Fruit fly (Drosophila melanogaster) whole organism, embryonic: ENCODE data around the gene CG6420.

Source experiments
- BEAF-32 ChIP-seq: fragments of 200-800 bp; sonication (Bioruptor generic); optimal IDR thresholded peaks from 3 replicates; lab custom pipeline; 2017; ENCODE audit warnings: missing biosample characterization, missing genetic modification characterization, mild to moderate bottlenecking, moderate library complexity, missing genetic modification reagents
- Bgb ChIP-seq: fragments of 200-800 bp; sonication (Bioruptor generic); IDR thresholded peaks from 2 replicates; pipeline ENCODE4 v1.3.6; 2022; ENCODE audit warnings: missing biosample characterization, missing genetic modification characterization; ENCODE audit not compliant: partially characterized antibody
- CG10267 ChIP-seq: fragments of 200-800 bp; sonication (Bioruptor generic); optimal IDR thresholded peaks from 2 replicates; lab custom pipeline; 2018; ENCODE audit warnings: missing biosample characterization, mild to moderate bottlenecking, missing genetic modification characterization, moderate library complexity
- CG10979 ChIP-seq: fragments of 200-800 bp; sonication (Bioruptor generic); optimal IDR thresholded peaks from 2 replicates; lab custom pipeline; 2018; ENCODE audit warnings: missing biosample characterization, mild to moderate bottlenecking, missing genetic modification characterization, moderate library complexity
- CG11093 ChIP-seq: fragments of 200-800 bp; sonication (Bioruptor generic); IDR thresholded peaks from 3 replicates; pipeline ENCODE4 v1.3.6; 2022; ENCODE audit warnings: missing biosample characterization, missing genetic modification characterization
- CG11723 ChIP-seq: fragments of 200-800 bp; sonication (Bioruptor generic); optimal IDR thresholded peaks from 2 replicates; lab custom pipeline; 2017; ENCODE audit warnings: missing biosample characterization, mild to moderate bottlenecking, missing genetic modification characterization
- CG12391 ChIP-seq: fragments of 200-800 bp; sonication (Bioruptor generic); optimal IDR thresholded peaks from 3 replicates; lab custom pipeline; 2018; ENCODE audit warnings: missing biosample characterization, mild to moderate bottlenecking, missing genetic modification characterization, moderate library complexity
- CG13424 ChIP-seq: fragments of 200-800 bp; sonication (Bioruptor generic); optimal IDR thresholded peaks from 2 replicates; lab custom pipeline; 2019; ENCODE audit warnings: missing biosample characterization, mild to moderate bottlenecking, missing genetic modification characterization, moderate library complexity
- CG15073 ChIP-seq: fragments of 200-800 bp; sonication (Bioruptor generic); optimal IDR thresholded peaks from 2 replicates; lab custom pipeline; 2016; ENCODE audit warnings: missing biosample characterization, missing genetic modification characterization
- CG16779 ChIP-seq: fragments of 200-800 bp; sonication (Bioruptor generic); IDR thresholded peaks from 2 replicates; pipeline ENCODE4 v1.3.6; 2022; ENCODE audit warnings: missing biosample characterization, missing genetic modification characterization
- CG16863 ChIP-seq: fragments of 200-800 bp; sonication (Bioruptor generic); optimal IDR thresholded peaks from 3 replicates; lab custom pipeline; 2016; ENCODE audit warnings: missing biosample characterization, missing genetic modification characterization
- CG17829 ChIP-seq: fragments of 200-800 bp; optimal IDR thresholded peaks from 2 replicates; lab custom pipeline; 2019; ENCODE audit warnings: missing biosample characterization, mild to moderate bottlenecking, missing genetic modification characterization, moderate library complexity
- CG18476 ChIP-seq: fragments of 200-800 bp; sonication (Bioruptor generic); optimal IDR thresholded peaks from 2 replicates; lab custom pipeline; 2016; ENCODE audit warnings: missing biosample characterization, mild to moderate bottlenecking, missing genetic modification characterization
- CG2120 ChIP-seq: fragments of 200-800 bp; sonication (Bioruptor generic); optimal IDR thresholded peaks from 3 replicates; lab custom pipeline; 2016; ENCODE audit warnings: missing biosample characterization, missing genetic modification characterization
- CG31365 ChIP-seq: fragments of 200-800 bp; sonication (Bioruptor generic); optimal IDR thresholded peaks from 2 replicates; lab custom pipeline; 2018; ENCODE audit warnings: missing biosample characterization, mild to moderate bottlenecking, missing genetic modification characterization
- CG33557 ChIP-seq: fragments of 200-800 bp; sonication (Bioruptor generic); optimal IDR thresholded peaks from 2 replicates; lab custom pipeline; 2019; ENCODE audit warnings: missing biosample characterization, mild to moderate bottlenecking, missing genetic modification characterization, moderate library complexity
- CG3847 ChIP-seq: fragments of 200-800 bp; sonication (Bioruptor generic); IDR thresholded peaks from 2 replicates; pipeline ENCODE4 v1.3.6; 2022; ENCODE audit warnings: missing biosample characterization, missing genetic modification characterization
- CG4404 ChIP-seq: fragments of 200-800 bp; sonication (Bioruptor generic); IDR thresholded peaks from 2 replicates; pipeline ENCODE4 v1.3.6; 2022; ENCODE audit warnings: missing biosample characterization, missing genetic modification characterization
- CG4820 ChIP-seq: fragments of 200-800 bp; sonication (Bioruptor generic); optimal IDR thresholded peaks from 3 replicates; lab custom pipeline; 2016; ENCODE audit warnings: missing biosample characterization, missing genetic modification characterization
- CG6254 ChIP-seq: fragments of 200-800 bp; sonication (Bioruptor generic); optimal IDR thresholded peaks from 3 replicates; lab custom pipeline; 2017; ENCODE audit warnings: mild to moderate bottlenecking, missing biosample characterization, missing genetic modification reagents, missing genetic modification characterization
- CG7963 ChIP-seq: fragments of 200-800 bp; sonication (Bioruptor generic); IDR thresholded peaks from 3 replicates; pipeline ENCODE4 v1.3.6; 2022; ENCODE audit warnings: missing biosample characterization, missing genetic modification characterization; ENCODE audit not compliant: partially characterized antibody
- D19A ChIP-seq: fragments of 200-800 bp; optimal IDR thresholded peaks from 3 replicates; lab custom pipeline; 2019; ENCODE audit warnings: missing biosample characterization, mild to moderate bottlenecking, missing genetic modification characterization, moderate library complexity
- D19B ChIP-seq: fragments of 200-800 bp; sonication (Bioruptor generic); optimal IDR thresholded peaks from 2 replicates; lab custom pipeline; 2017; ENCODE audit warnings: missing biosample characterization, mild to moderate bottlenecking, missing genetic modification characterization
- Eip74EF ChIP-seq, 2 experiments: fragments of 200-800 bp in 1 of 2; fragments of >200 bp in 1 of 2; sonication (Bioruptor generic) in 1 of 2; optimal IDR thresholded peaks; 2 replicates each; lab custom pipeline; 2017 to 2019; ENCODE audit warnings: missing biosample characterization in 2 of 2, missing genetic modification characterization in 2 of 2, mild to moderate bottlenecking in 1 of 2, moderate library complexity in 1 of 2
- Gug ChIP-seq: fragments of 200-800 bp; sonication (Bioruptor generic); IDR thresholded peaks from 4 replicates; pipeline ENCODE4 v1.3.6; 2022; ENCODE audit warnings: missing biosample characterization, missing genetic modification characterization
- HLH4C ChIP-seq: fragments of 200-800 bp; sonication (Bioruptor generic); IDR thresholded peaks from 3 replicates; pipeline ENCODE4 v1.3.6; 2022; ENCODE audit warnings: missing biosample characterization, missing genetic modification characterization; ENCODE audit not compliant: partially characterized antibody
- Jarid2 ChIP-seq: fragments of 200-800 bp; sonication (Bioruptor generic); optimal IDR thresholded peaks from 3 replicates; lab custom pipeline; 2017; ENCODE audit warnings: mild to moderate bottlenecking, missing biosample characterization, missing genetic modification reagents, missing genetic modification characterization
- Kr ChIP-seq: fragments of 200-800 bp; sonication (Bioruptor generic); optimal IDR thresholded peaks from 2 replicates; lab custom pipeline; 2017; ENCODE audit warnings: missing biosample characterization, mild to moderate bottlenecking, missing genetic modification characterization
- Nf-YB ChIP-seq: fragments of 200-800 bp; sonication (Bioruptor generic); optimal IDR thresholded peaks from 3 replicates; lab custom pipeline; 2019; ENCODE audit warnings: missing biosample characterization, mild to moderate bottlenecking, missing genetic modification characterization, moderate library complexity
- Opbp ChIP-seq: fragments of 200-800 bp; sonication (Bioruptor generic); IDR thresholded peaks from 3 replicates; pipeline ENCODE4 v1.3.6; 2022; ENCODE audit warnings: missing biosample characterization, missing genetic modification characterization; ENCODE audit not compliant: partially characterized antibody
- Spps ChIP-seq: fragments of 200-800 bp; sonication (Bioruptor generic); optimal IDR thresholded peaks from 2 replicates; lab custom pipeline; 2018; ENCODE audit warnings: missing biosample characterization, mild to moderate bottlenecking, missing genetic modification characterization
- abd-A ChIP-seq: fragments of 200-800 bp; sonication (Bioruptor generic); optimal IDR thresholded peaks from 3 replicates; lab custom pipeline; 2019; ENCODE audit warnings: missing biosample characterization, mild to moderate bottlenecking, missing genetic modification characterization, moderate library complexity
- cas ChIP-seq: fragments of 200-800 bp; sonication (Bioruptor generic); IDR thresholded peaks from 2 replicates; pipeline ENCODE4 v1.3.6; 2022; ENCODE audit warnings: missing biosample characterization, missing genetic modification characterization
- chif ChIP-seq, 2 experiments: fragments of 200-800 bp; sonication (Bioruptor generic); optimal IDR thresholded peaks; 3 replicates each; lab custom pipeline; 2016; ENCODE audit warnings: missing biosample characterization in 2 of 2, missing genetic modification characterization in 2 of 2
- crol ChIP-seq: fragments of 200-800 bp; sonication (Bioruptor generic); IDR thresholded peaks from 2 replicates; pipeline ENCODE4 v1.3.6; 2022; ENCODE audit warnings: missing biosample characterization, missing genetic modification characterization
- ems ChIP-seq: fragments of 200-800 bp; sonication (Bioruptor generic); optimal IDR thresholded peaks from 3 replicates; lab custom pipeline; 2016; ENCODE audit warnings: missing biosample characterization, missing genetic modification characterization
- fd64A ChIP-seq: fragments of 200-800 bp; sonication (Bioruptor generic); optimal IDR thresholded peaks from 3 replicates; lab custom pipeline; 2018; ENCODE audit warnings: missing biosample characterization, mild to moderate bottlenecking, missing genetic modification characterization
- gcm ChIP-seq: fragments of 200-800 bp; sonication (Bioruptor generic); optimal IDR thresholded peaks from 2 replicates; lab custom pipeline; 2019; ENCODE audit warnings: missing biosample characterization, mild to moderate bottlenecking, missing genetic modification characterization, moderate library complexity
- gcm2 ChIP-seq: fragments of 200-800 bp; sonication (Bioruptor generic); optimal IDR thresholded peaks from 2 replicates; lab custom pipeline; 2016; ENCODE audit warnings: missing biosample characterization, missing genetic modification characterization
- gem ChIP-seq: fragments of 200-800 bp; sonication (Bioruptor generic); optimal IDR thresholded peaks from 2 replicates; lab custom pipeline; 2019; ENCODE audit warnings: missing biosample characterization, mild to moderate bottlenecking, missing genetic modification characterization, moderate library complexity
- gfzf ChIP-seq: fragments of 200-800 bp; sonication (Bioruptor generic); optimal IDR thresholded peaks from 2 replicates; lab custom pipeline; 2016; ENCODE audit warnings: missing biosample characterization, mild to moderate bottlenecking, missing genetic modification characterization, moderate library complexity
- gro ChIP-seq: fragments of 200-800 bp; sonication (Bioruptor generic); optimal IDR thresholded peaks from 2 replicates; lab custom pipeline; 2016; ENCODE audit warnings: missing biosample characterization, missing genetic modification characterization
- ham ChIP-seq: fragments of 200-800 bp; sonication (Bioruptor generic); IDR thresholded peaks from 2 replicates; pipeline ENCODE4 v1.3.6; 2022; ENCODE audit warnings: missing biosample characterization, missing genetic modification characterization
- nmo ChIP-seq: fragments of 200-800 bp; sonication (Bioruptor generic); optimal IDR thresholded peaks from 2 replicates; lab custom pipeline; 2018; ENCODE audit warnings: missing biosample characterization, mild to moderate bottlenecking, missing genetic modification characterization, moderate library complexity
- phol ChIP-seq: fragments of 200-800 bp; sonication (Bioruptor generic); optimal IDR thresholded peaks from 3 replicates; lab custom pipeline; 2018; ENCODE audit warnings: missing biosample characterization, mild to moderate bottlenecking, missing genetic modification characterization, moderate library complexity
- sc ChIP-seq, 3 experiments: fragments of >200 bp in 2 of 3; fragments of 200-800 bp in 1 of 3; sonication (Bioruptor generic) in 1 of 3; optimal IDR thresholded peaks; 2 replicates in 2 of 3; 3 replicates in 1 of 3; lab custom pipeline; 2017; ENCODE audit warnings: mild to moderate bottlenecking in 1 of 3, missing biosample characterization in 1 of 3, missing genetic modification characterization in 1 of 3, missing genetic modification reagents in 1 of 3
- shn ChIP-seq: fragments of 200-800 bp; sonication (Bioruptor generic); optimal IDR thresholded peaks from 3 replicates; lab custom pipeline; 2016; ENCODE audit warnings: missing biosample characterization, missing genetic modification characterization
- sima ChIP-seq: fragments of 200-800 bp; sonication (Bioruptor generic); optimal IDR thresholded peaks from 2 replicates; lab custom pipeline; 2016; ENCODE audit warnings: missing biosample characterization, missing genetic modification characterization
- tin ChIP-seq: fragments of 200-800 bp; sonication (Bioruptor generic); optimal IDR thresholded peaks from 3 replicates; lab custom pipeline; 2016; ENCODE audit warnings: missing biosample characterization, missing genetic modification characterization

The CG6420 gene

dm6 chr3R:26717295-26717694 lies 7.7 kb downstream of the CG6420 start, which contains the start of gene CG6425 (continued):
- TF ChIP-seq CG4404 (GFP tag; lab: Robert Waterston, UW) (0 out of 2 replicates have a peak, but pooled peaks have one; percentile 13), Opbp (GFP tag; lab: Robert Waterston, UW) (no peak), CG3847 (peak; percentile 79), sima (GFP tag; lab: Kevin White, UChicago) (no peak), Eip74EF (GFP tag; optimal IDR thresholded peaks at IDR 0.05; lab: Kevin White, UChicago) (no peak), CG7963 (GFP tag; lab: Robert Waterston, UW) (0 out of 3 replicates have a peak, but pooled peaks have one; percentile 10), CG18476 (GFP tag; lab: Kevin White, UChicago) (no peak), Kr (GFP tag; lab: Kevin White, UChicago) (no peak), CG10267 (tag; lab: Kevin White, UChicago) (peak; percentile 16), CG16863 (no peak), nmo (peak; percentile 68), Bgb (GFP tag; lab: Robert Waterston, UW) (no peak), CG11093 (GFP tag; lab: Robert Waterston, UW) (no peak), CG16779 (no peak), gcm (no peak), Gug (no peak), CG17829 (no peak), gem (tag; lab: Kevin White, UChicago) (no peak), chif (GFP tag; optimal IDR thresholded peaks at IDR 0.05; lab: Kevin White, UChicago) (no peak), crol (no peak), sc (optimal IDR thresholded peaks at IDR 0.05; lab: Kevin White, UChicago) (no peak), sc (GFP tag; optimal IDR thresholded peaks at IDR 0.05; lab: Kevin White, UChicago) (no peak), tin (GFP tag; lab: Kevin White, UChicago) (peak; percentile 14), Spps (tag; lab: Kevin White, UChicago) (no peak), gfzf (GFP tag; lab: Kevin White, UChicago) (peak; percentile 62), BEAF-32 (GFP tag; lab: Kevin White, UChicago) (peak; percentile 48), CG4820 (GFP tag; lab: Kevin White, UChicago) (no peak), D19A (tag; lab: Kevin White, UChicago) (no peak), CG31365 (tag; lab: Kevin White, UChicago) (no peak), ham (GFP tag; lab: Robert Waterston, UW) (no peak), abd-A (tag; lab: Kevin White, UChicago) (no peak), ems (GFP tag; lab: Kevin White, UChicago) (no peak), Jarid2 (GFP tag; lab: Kevin White, UChicago) (no peak), phol (tag; lab: Kevin White, UChicago) (peak; percentile 51), HLH4C (no peak), gcm2 (GFP tag; lab: Kevin White, UChicago) (no peak), D19B (GFP tag; lab: Kevin White, UChicago) (no peak), CG13424 (tag; lab: Kevin White, UChicago) (peak; percentile 33), CG2120 (GFP tag; lab: Kevin White, UChicago) (peak; percentile 33), shn (GFP tag; lab: Kevin White, UChicago) (no peak), CG6254 (no peak), Nf-YB (no peak), CG11723 (GFP tag; lab: Kevin White, UChicago) (no peak), cas (GFP tag; lab: Robert Waterston, UW) (no peak), CG33557 (GFP tag; lab: Kevin White, UChicago) (no peak), CG10979 (no peak), fd64A (GFP tag; lab: Kevin White, UChicago) (no peak), gro (GFP tag; lab: Kevin White, UChicago) (no peak), CG12391 (tag; lab: Kevin White, UChicago) (peak; percentile 35), CG15073 (no peak)
